Worm (Caenorhabditis elegans) whole organism, mixed stage, embryonic: ENCODE results near the gene F09C6.3.

Experiments
- M03D4.4 ChIP-seq: sonication (generic microtip); optimal IDR thresholded peaks from 2 replicates; lab custom pipeline; 2017; ENCODE audit warnings: mild to moderate bottlenecking, missing genetic modification characterization, missing compliant biosample characterization
- bed-3 ChIP-seq: fragments of 200-800 bp; sonication (Bioruptor generic); optimal IDR thresholded peaks from 3 replicates; lab custom pipeline; 2018; ENCODE audit warnings: mild to moderate bottlenecking, missing genetic modification characterization, moderate library complexity, missing compliant biosample characterization
- blmp-1 ChIP-seq: fragments of 150-350 bp; optimal IDR thresholded peaks from 2 replicates; lab custom pipeline; 2014; ENCODE audit warnings: missing biosample characterization, missing genetic modification characterization
- ceh-43 ChIP-seq: fragments of 200-800 bp; sonication (Bioruptor generic); optimal IDR thresholded peaks from 2 replicates; lab custom pipeline; 2018; ENCODE audit warnings: mild to moderate bottlenecking, missing genetic modification characterization, moderate library complexity, missing compliant biosample characterization
- ceh-83 ChIP-seq: fragments of 200-800 bp; sonication (Bioruptor generic); optimal IDR thresholded peaks from 2 replicates; lab custom pipeline; 2018; ENCODE audit warnings: mild to moderate bottlenecking, missing genetic modification characterization, missing compliant biosample characterization
- ces-1 ChIP-seq: fragments of 150-350 bp; optimal IDR thresholded peaks from 2 replicates; lab custom pipeline; 2014; ENCODE audit warnings: missing biosample characterization, missing genetic modification reagents, missing genetic modification characterization
- cnd-1 ChIP-seq: fragments of 200-800 bp; sonication (Bioruptor generic); optimal IDR thresholded peaks from 2 replicates; lab custom pipeline; 2018; ENCODE audit warnings: mild to moderate bottlenecking, missing genetic modification characterization, missing compliant biosample characterization
- drap-1 ChIP-seq: fragments of 200-800 bp; sonication (Bioruptor generic); optimal IDR thresholded peaks from 3 replicates; lab custom pipeline; 2018; ENCODE audit warnings: mild to moderate bottlenecking, missing genetic modification characterization, missing compliant biosample characterization
- elt-1 ChIP-seq: sonication (generic microtip); optimal IDR thresholded peaks from 2 replicates; lab custom pipeline; 2017; ENCODE audit warnings: missing genetic modification characterization, mild to moderate bottlenecking, missing compliant biosample characterization, antibody characterized with exemption, moderate library complexity, borderline replicate concordance; ENCODE audit not compliant: insufficient read depth
- elt-3 ChIP-seq: fragments of 150-350 bp; optimal IDR thresholded peaks from 2 replicates; lab custom pipeline; 2014; ENCODE audit warnings: missing biosample characterization, missing genetic modification characterization
- flh-1 ChIP-seq: fragments of 200-800 bp; sonication (Bioruptor generic); optimal IDR thresholded peaks from 2 replicates; lab custom pipeline; 2018; ENCODE audit warnings: mild to moderate bottlenecking, missing genetic modification characterization, moderate library complexity, missing compliant biosample characterization
- ham-2 ChIP-seq: fragments of 200-800 bp; sonication (Bioruptor generic); optimal IDR thresholded peaks from 2 replicates; lab custom pipeline; 2018; ENCODE audit warnings: mild to moderate bottlenecking, missing genetic modification characterization, missing compliant biosample characterization
- hlh-1 ChIP-seq: fragments of 150-350 bp; optimal IDR thresholded peaks from 2 replicates; lab custom pipeline; 2014; ENCODE audit warnings: missing biosample characterization, missing genetic modification reagents, missing genetic modification characterization
- lin-13 ChIP-seq: fragments of 150-350 bp; optimal IDR thresholded peaks from 2 replicates; lab custom pipeline; 2014; ENCODE audit warnings: missing biosample characterization, missing genetic modification characterization
- lsy-2 ChIP-seq: fragments of 150-350 bp; optimal IDR thresholded peaks from 2 replicates; lab custom pipeline; 2014; ENCODE audit warnings: missing biosample characterization, missing genetic modification characterization
- mab-5 ChIP-seq: fragments of 150-350 bp; optimal IDR thresholded peaks from 2 replicates; lab custom pipeline; 2014; ENCODE audit warnings: missing biosample characterization, missing genetic modification characterization
- mep-1 ChIP-seq: fragments of 150-350 bp; optimal IDR thresholded peaks from 2 replicates; lab custom pipeline; 2017; ENCODE audit warnings: missing biosample characterization, missing genetic modification reagents, missing genetic modification characterization, inconsistent platforms
- nhr-12 ChIP-seq: fragments of 150-350 bp; optimal IDR thresholded peaks from 2 replicates; lab custom pipeline; 2014; ENCODE audit warnings: missing biosample characterization, missing genetic modification characterization
- nhr-2 ChIP-seq: fragments of 150-350 bp; optimal IDR thresholded peaks from 2 replicates; lab custom pipeline; 2014; ENCODE audit warnings: missing biosample characterization, missing genetic modification characterization
- nhr-237 ChIP-seq: fragments of 150-350 bp; optimal IDR thresholded peaks from 2 replicates; lab custom pipeline; 2014; ENCODE audit warnings: missing biosample characterization, missing genetic modification characterization
- nhr-76 ChIP-seq: sonication (generic microtip); optimal IDR thresholded peaks from 2 replicates; lab custom pipeline; 2017; ENCODE audit warnings: missing biosample characterization, missing genetic modification characterization
- sem-2 ChIP-seq: fragments of 200-800 bp; sonication (Bioruptor generic); optimal IDR thresholded peaks from 2 replicates; lab custom pipeline; 2018; ENCODE audit warnings: mild to moderate bottlenecking, missing genetic modification characterization, missing compliant biosample characterization
- snpc-4 ChIP-seq: fragments of 150-350 bp; optimal IDR thresholded peaks from 2 replicates; lab custom pipeline; 2014; ENCODE audit warnings: missing biosample characterization, missing genetic modification characterization
- sptf-1 ChIP-seq: sonication (generic microtip); optimal IDR thresholded peaks from 2 replicates; lab custom pipeline; 2017; ENCODE audit warnings: mild to moderate bottlenecking, missing genetic modification characterization, moderate library complexity, missing compliant biosample characterization
- tbx-8 ChIP-seq: fragments of 200-800 bp; sonication (Bioruptor generic); optimal IDR thresholded peaks from 2 replicates; lab custom pipeline; 2018; ENCODE audit warnings: mild to moderate bottlenecking, missing genetic modification characterization, moderate library complexity, missing compliant biosample characterization
- unc-120 ChIP-seq: sonication (generic microtip); optimal IDR thresholded peaks from 2 replicates; lab custom pipeline; 2017; ENCODE audit warnings: missing genetic modification characterization, missing compliant biosample characterization; ENCODE audit not compliant: poor library complexity, severe bottlenecking
- unc-39 ChIP-seq: fragments of 150-350 bp; optimal IDR thresholded peaks from 2 replicates; lab custom pipeline; 2014; ENCODE audit warnings: missing biosample characterization, missing genetic modification characterization
- unc-62 ChIP-seq: fragments of 150-350 bp; optimal IDR thresholded peaks from 2 replicates; lab custom pipeline; 2014; ENCODE audit warnings: missing biosample characterization, missing genetic modification reagents, missing genetic modification characterization
- zip-8 ChIP-seq: fragments of 150-350 bp; optimal IDR thresholded peaks from 2 replicates; lab custom pipeline; 2014; ENCODE audit warnings: missing biosample characterization, missing genetic modification characterization
- ztf-11 ChIP-seq: fragments of 150-350 bp; optimal IDR thresholded peaks from 2 replicates; lab custom pipeline; 2014; ENCODE audit warnings: missing biosample characterization, missing genetic modification characterization

The F09C6.3 gene

ce11 chrV:16902726-16903125 lies 22.8 kb upstream of the F09C6.3 start, which contains the start of gene srd-68:
Gene srd-68, minus strand, starts transcription at chrV:16902826.
- no peak for TF ChIP-seq sptf-1 (tag; lab: Kevin White, UChicago)
- TF ChIP-seq flh-1 (GFP tag; lab: Kevin White, UChicago), result no peak
- TF ChIP-seq drap-1 (GFP tag; lab: Kevin White, UChicago), result no peak
- no peak for TF ChIP-seq mab-5
- no peak for TF ChIP-seq cnd-1 (tag; lab: Kevin White, UChicago)
- TF ChIP-seq mep-1 (tag; lab: Kevin White, UChicago), result no peak
- no peak for TF ChIP-seq snpc-4 (tag; lab: Kevin White, UChicago)
- no peak for TF ChIP-seq sem-2
- TF ChIP-seq lin-13, result no peak
- no peak for TF ChIP-seq ham-2
- TF ChIP-seq bed-3, result no peak
- TF ChIP-seq ces-1 (GFP tag; lab: Kevin White, UChicago), result no peak
- no peak for TF ChIP-seq lsy-2 (tag; lab: Kevin White, UChicago)
- no peak for TF ChIP-seq nhr-12 (tag; lab: Kevin White, UChicago)
- TF ChIP-seq unc-39 (tag; lab: Kevin White, UChicago), result no peak
- TF ChIP-seq unc-62 (GFP tag; lab: Kevin White, UChicago), result no peak
- TF ChIP-seq nhr-237 (tag; lab: Kevin White, UChicago), result no peak

DNA sequence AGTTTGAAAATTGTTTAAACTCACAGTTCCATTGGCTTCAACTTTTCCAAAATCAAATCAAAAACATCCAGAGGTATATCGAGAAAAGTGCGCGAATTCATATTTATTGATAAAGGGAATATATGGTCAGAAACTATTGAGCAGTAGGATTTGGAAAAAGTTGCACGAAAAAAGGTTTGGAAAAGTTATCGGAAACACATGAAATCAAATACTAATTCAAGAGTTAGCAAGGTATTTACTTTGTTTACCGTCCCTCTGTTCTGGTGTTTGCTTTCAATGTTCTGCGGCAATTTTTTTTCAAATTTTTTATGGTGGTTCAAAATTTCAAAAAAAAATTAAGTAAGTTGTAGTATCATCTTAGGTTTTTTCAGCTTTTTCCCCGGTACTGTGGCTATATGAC lies 19.4 kb upstream of the F09C6.3 start, which contains the start of gene fbxa-45:
fbxa-45 (minus strand) TSS at position 101 of the 400 bp plus-strand sequence.
- TF ChIP-seq sptf-1 (tag; lab: Kevin White, UChicago) (no peak), nhr-76 (tag; lab: Kevin White, UChicago) (no peak), blmp-1 (no peak), zip-8 (tag; lab: Kevin White, UChicago) (no peak), M03D4.4 (no peak)

DNA sequence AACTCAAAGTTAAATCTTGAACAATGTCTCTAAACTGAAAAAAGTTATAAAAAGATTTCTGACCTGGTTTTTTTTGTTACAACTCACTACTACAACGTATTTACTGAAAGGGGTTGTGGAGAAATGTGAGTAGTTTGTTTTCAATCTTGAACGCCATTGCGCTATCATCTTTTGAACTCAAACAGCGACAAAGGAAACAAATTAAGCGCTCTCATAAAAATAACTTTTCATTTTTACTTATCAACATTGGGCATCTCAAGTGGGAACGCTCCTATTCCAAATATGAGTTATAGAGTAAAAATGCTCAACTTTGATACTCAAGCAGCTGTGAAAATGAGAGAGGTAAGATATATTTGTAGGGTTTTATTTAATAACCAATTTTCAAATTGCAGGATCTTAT lies 13.5 kb upstream of the F09C6.3 start, which contains the start of gene F09C6.15:
F09C6.15 (plus strand) TSS at position 301 of the 400 bp plus-strand sequence.
- no peak for TF ChIP-seq lsy-2 (tag; lab: Kevin White, UChicago)
- no peak for TF ChIP-seq ceh-43 (GFP tag; lab: Kevin White, UChicago)
- no peak for TF ChIP-seq cnd-1 (tag; lab: Kevin White, UChicago)
- TF ChIP-seq snpc-4 (tag; lab: Kevin White, UChicago), result no peak
- no peak for TF ChIP-seq ces-1 (GFP tag; lab: Kevin White, UChicago)
- TF ChIP-seq tbx-8 (GFP tag; lab: Kevin White, UChicago), result no peak

DNA sequence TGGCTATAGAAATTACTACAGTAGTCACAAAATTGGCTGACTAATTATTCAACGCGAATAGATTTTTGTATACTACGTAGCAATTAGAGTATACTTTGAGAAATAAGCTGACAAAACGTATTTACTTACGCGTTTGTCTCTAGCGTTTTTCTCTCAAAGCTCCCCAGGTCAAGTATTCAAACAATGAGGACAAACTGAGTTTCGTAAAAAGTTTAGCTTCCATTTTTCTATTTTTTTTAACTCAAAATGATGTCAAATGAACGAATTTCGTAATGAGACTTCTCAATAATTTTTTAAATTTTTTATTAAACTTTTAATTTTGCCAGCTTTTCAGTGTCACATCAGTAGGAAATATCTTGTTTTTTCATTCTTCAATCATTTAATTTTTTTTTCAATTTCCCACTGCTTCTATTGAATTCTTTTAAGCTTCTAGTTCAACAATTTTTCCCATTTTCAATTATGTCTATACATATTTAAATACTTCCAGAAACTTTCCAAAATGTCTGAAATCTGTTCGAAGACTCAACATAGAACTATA lies 8.9 kb upstream of the F09C6.3 start, which contains the start of the genes ifas-2 and fbxa-44:
ifas-2 (minus strand) TSS at position 101 of the 538 bp plus-strand sequence.
fbxa-44 (plus strand) TSS at position 488 of the 538 bp plus-strand sequence.
- TF ChIP-seq ceh-43 (GFP tag; lab: Kevin White, UChicago), result no peak
- no peak for TF ChIP-seq sptf-1 (tag; lab: Kevin White, UChicago)
- no peak for TF ChIP-seq nhr-2
- TF ChIP-seq, all 35 proteins: peak for 0

ce11 chrV:16884744-16885143 lies 4.8 kb upstream of the F09C6.3 start, which contains the start of gene F09C6.13:
Gene F09C6.13, plus strand, starts transcription at chrV:16885044.
- no peak for TF ChIP-seq nhr-12 (tag; lab: Kevin White, UChicago)
- TF ChIP-seq hlh-1 (tag; lab: Kevin White, UChicago), result no peak
- no peak for TF ChIP-seq elt-3 (tag; lab: Kevin White, UChicago)
- TF ChIP-seq nhr-2, result no peak
- no peak for TF ChIP-seq ztf-11
- TF ChIP-seq ceh-83, result no peak
- TF ChIP-seq drap-1 (GFP tag; lab: Kevin White, UChicago), result no peak
- no peak for TF ChIP-seq elt-1 (tag; lab: Kevin White, UChicago)
- TF ChIP-seq mep-1 (tag; lab: Kevin White, UChicago), result no peak
- TF ChIP-seq unc-62 (GFP tag; lab: Kevin White, UChicago), result no peak
- TF ChIP-seq bed-3, result no peak
- no peak for TF ChIP-seq nhr-76 (tag; lab: Kevin White, UChicago)
- TF ChIP-seq unc-39 (tag; lab: Kevin White, UChicago), result no peak
- TF ChIP-seq sem-2, result no peak
- TF ChIP-seq blmp-1, result no peak
- no peak for TF ChIP-seq snpc-4 (tag; lab: Kevin White, UChicago)
- no peak for TF ChIP-seq unc-120 (tag; lab: Kevin White, UChicago)
- TF ChIP-seq ces-1 (GFP tag; lab: Kevin White, UChicago), result no peak
